Fruit fly (Drosophila melanogaster) whole organism, embryonic: Measurements from ENCODE around the gene TBC1d7.

Experiments
- ATbp ChIP-seq: fragments of 200-800 bp; sonication (Bioruptor generic); optimal IDR thresholded peaks from 2 replicates; lab custom pipeline; 2017; ENCODE audit warnings: missing biosample characterization, mild to moderate bottlenecking, missing genetic modification characterization, missing genetic modification reagents
- Atf3 ChIP-seq: fragments of 200-800 bp; sonication (Bioruptor generic); optimal IDR thresholded peaks from 3 replicates; lab custom pipeline; 2016; ENCODE audit warnings: missing biosample characterization, missing genetic modification characterization
- CG10366 ChIP-seq: fragments of 200-800 bp; sonication (Bioruptor generic); IDR thresholded peaks from 2 replicates; pipeline ENCODE4 v1.3.6; 2022; ENCODE audit warnings: missing biosample characterization, missing genetic modification characterization
- CG11504 ChIP-seq: fragments of 200-800 bp; sonication (Bioruptor generic); optimal IDR thresholded peaks from 3 replicates; lab custom pipeline; 2019; ENCODE audit warnings: missing biosample characterization, mild to moderate bottlenecking, missing genetic modification characterization, moderate library complexity
- CG12071 ChIP-seq: fragments of 200-800 bp; sonication (Bioruptor generic); optimal IDR thresholded peaks from 3 replicates; lab custom pipeline; 2018; ENCODE audit warnings: missing biosample characterization, mild to moderate bottlenecking, missing genetic modification characterization
- CG13424 ChIP-seq: fragments of 200-800 bp; sonication (Bioruptor generic); optimal IDR thresholded peaks from 2 replicates; lab custom pipeline; 2019; ENCODE audit warnings: missing biosample characterization, mild to moderate bottlenecking, missing genetic modification characterization, moderate library complexity
- CG14014 ChIP-seq: fragments of 200-800 bp; sonication (Bioruptor generic); IDR thresholded peaks from 2 replicates; pipeline ENCODE4 v1.3.6; 2022; ENCODE audit warnings: missing biosample characterization, missing genetic modification characterization
- CG15514 ChIP-seq: fragments of 200-800 bp; sonication (Bioruptor generic); optimal IDR thresholded peaks from 3 replicates; lab custom pipeline; 2017; ENCODE audit warnings: missing biosample characterization, missing genetic modification characterization, mild to moderate bottlenecking, moderate library complexity, missing genetic modification reagents
- CG16779 ChIP-seq: fragments of 200-800 bp; sonication (Bioruptor generic); IDR thresholded peaks from 2 replicates; pipeline ENCODE4 v1.3.6; 2022; ENCODE audit warnings: missing biosample characterization, missing genetic modification characterization
- CG17829 ChIP-seq: fragments of 200-800 bp; optimal IDR thresholded peaks from 2 replicates; lab custom pipeline; 2019; ENCODE audit warnings: missing biosample characterization, mild to moderate bottlenecking, missing genetic modification characterization, moderate library complexity
- CG2889 ChIP-seq: fragments of 200-800 bp; sonication (Bioruptor generic); IDR thresholded peaks from 3 replicates; pipeline ENCODE4 v1.3.6; 2022; ENCODE audit warnings: missing biosample characterization, missing genetic modification characterization
- CG31441 ChIP-seq: fragments of 200-800 bp; sonication (Bioruptor generic); IDR thresholded peaks from 2 replicates; pipeline ENCODE4 v1.3.6; 2022; ENCODE audit warnings: missing biosample characterization, missing genetic modification characterization
- CG5180 ChIP-seq: fragments of 200-800 bp; sonication (Bioruptor generic); optimal IDR thresholded peaks from 3 replicates; lab custom pipeline; 2017; ENCODE audit warnings: missing biosample characterization, missing genetic modification characterization, mild to moderate bottlenecking, moderate library complexity, missing genetic modification reagents
- CG7745 ChIP-seq: fragments of 200-800 bp; sonication (Bioruptor generic); optimal IDR thresholded peaks from 2 replicates; lab custom pipeline; 2018; ENCODE audit warnings: missing biosample characterization, mild to moderate bottlenecking, missing genetic modification characterization, moderate library complexity
- CG8089 ChIP-seq: fragments of 200-800 bp; sonication (Bioruptor generic); optimal IDR thresholded peaks from 3 replicates; lab custom pipeline; 2016; ENCODE audit warnings: missing biosample characterization, missing genetic modification characterization
- CG8478 ChIP-seq: fragments of >200 bp; optimal IDR thresholded peaks from 2 replicates; lab custom pipeline; 2018
- D ChIP-seq, 2 experiments: fragments of 200-800 bp in 1 of 2; fragments of >200 bp in 1 of 2; sonication (Bioruptor generic) in 1 of 2; optimal IDR thresholded peaks; 2 replicates in 1 of 2; 3 replicates in 1 of 2; lab custom pipeline; 2017; ENCODE audit warnings: mild to moderate bottlenecking in 1 of 2, missing biosample characterization in 1 of 2, missing genetic modification characterization in 1 of 2, missing genetic modification reagents in 1 of 2
- Ets65A ChIP-seq: fragments of 200-800 bp; sonication (Bioruptor generic); peaks from one replicate; lab custom pipeline; 2016; ENCODE audit warnings: missing biosample characterization, missing genetic modification characterization
- Fer3 ChIP-seq: fragments of 200-800 bp; sonication (Bioruptor generic); optimal IDR thresholded peaks from 2 replicates; lab custom pipeline; 2018; ENCODE audit warnings: missing biosample characterization, mild to moderate bottlenecking, missing genetic modification characterization, moderate library complexity
- GATAe ChIP-seq: fragments of 200-800 bp; sonication (Bioruptor generic); conservative IDR thresholded peaks from 2 replicates; pipeline ENCODE4 v1.3.6; 2022; ENCODE audit warnings: missing biosample characterization, missing genetic modification characterization
- HLH3B ChIP-seq: fragments of 200-800 bp; sonication (Bioruptor generic); IDR thresholded peaks from 2 replicates; pipeline ENCODE4 v1.3.6; 2022; ENCODE audit warnings: missing biosample characterization, missing genetic modification characterization
- NfI ChIP-seq: fragments of 200-800 bp; sonication (Bioruptor generic); optimal IDR thresholded peaks from 3 replicates; lab custom pipeline; 2018; ENCODE audit warnings: missing biosample characterization, mild to moderate bottlenecking, missing genetic modification characterization, moderate library complexity
- PHDP ChIP-seq: fragments of 200-800 bp; sonication (Bioruptor generic); optimal IDR thresholded peaks from 3 replicates; lab custom pipeline; 2018; ENCODE audit warnings: missing biosample characterization, mild to moderate bottlenecking, missing genetic modification characterization, moderate library complexity
- Ptx1 ChIP-seq: fragments of 200-800 bp; sonication (Bioruptor generic); IDR thresholded peaks from 2 replicates; pipeline ENCODE4 v1.3.6; 2022; ENCODE audit warnings: missing biosample characterization, missing genetic modification characterization
- Sry-β ChIP-seq: fragments of 200-800 bp; sonication (Bioruptor generic); optimal IDR thresholded peaks from 2 replicates; lab custom pipeline; 2018; ENCODE audit warnings: missing biosample characterization, mild to moderate bottlenecking, missing genetic modification characterization, moderate library complexity
- Trl ChIP-seq, 3 experiments: fragments of >200 bp in 2 of 3; fragments of 200-800 bp in 1 of 3; sonication (Bioruptor generic) in 1 of 3; optimal IDR thresholded peaks; 2 replicates in 1 of 3; 3 replicates in 2 of 3; lab custom pipeline; 2016 to 2017; ENCODE audit warnings: missing biosample characterization in 1 of 3, missing genetic modification characterization in 1 of 3
- az2 ChIP-seq: fragments of 200-800 bp; sonication (Bioruptor generic); optimal IDR thresholded peaks from 3 replicates; lab custom pipeline; 2016; ENCODE audit warnings: missing biosample characterization, missing genetic modification characterization
- dm ChIP-seq: fragments of 200-800 bp; sonication (Bioruptor generic); optimal IDR thresholded peaks from 3 replicates; lab custom pipeline; 2016; ENCODE audit warnings: missing biosample characterization, missing genetic modification characterization
- ems ChIP-seq: fragments of 200-800 bp; sonication (Bioruptor generic); optimal IDR thresholded peaks from 3 replicates; lab custom pipeline; 2016; ENCODE audit warnings: missing biosample characterization, missing genetic modification characterization
- gcm2 ChIP-seq: fragments of 200-800 bp; sonication (Bioruptor generic); optimal IDR thresholded peaks from 2 replicates; lab custom pipeline; 2016; ENCODE audit warnings: missing biosample characterization, missing genetic modification characterization
- ham ChIP-seq: fragments of 200-800 bp; sonication (Bioruptor generic); IDR thresholded peaks from 2 replicates; pipeline ENCODE4 v1.3.6; 2022; ENCODE audit warnings: missing biosample characterization, missing genetic modification characterization
- lmd ChIP-seq: fragments of 200-800 bp; sonication (Bioruptor generic); IDR thresholded peaks from 2 replicates; pipeline ENCODE4 v1.3.6; 2022; ENCODE audit warnings: missing biosample characterization, missing genetic modification characterization
- nmo ChIP-seq: fragments of 200-800 bp; sonication (Bioruptor generic); optimal IDR thresholded peaks from 2 replicates; lab custom pipeline; 2018; ENCODE audit warnings: missing biosample characterization, mild to moderate bottlenecking, missing genetic modification characterization, moderate library complexity
- peb ChIP-seq: fragments of 200-800 bp; sonication (Bioruptor generic); IDR thresholded peaks from 2 replicates; pipeline ENCODE4 v1.3.6; 2022; ENCODE audit warnings: missing biosample characterization, missing genetic modification characterization
- phol ChIP-seq: fragments of 200-800 bp; sonication (Bioruptor generic); optimal IDR thresholded peaks from 3 replicates; lab custom pipeline; 2018; ENCODE audit warnings: missing biosample characterization, mild to moderate bottlenecking, missing genetic modification characterization, moderate library complexity
- schlank ChIP-seq: fragments of 200-800 bp; sonication (Bioruptor generic); optimal IDR thresholded peaks from 2 replicates; lab custom pipeline; 2018; ENCODE audit warnings: missing biosample characterization, mild to moderate bottlenecking, missing genetic modification characterization
- sens ChIP-seq: fragments of 200-800 bp; sonication (Bioruptor generic); peaks from one replicate; lab custom pipeline; 2016; ENCODE audit warnings: missing biosample characterization, missing genetic modification characterization
- sim ChIP-seq: fragments of 200-800 bp; sonication (Bioruptor generic); IDR thresholded peaks from 2 replicates; pipeline ENCODE4 v1.3.6; 2022; ENCODE audit warnings: missing biosample characterization, missing genetic modification characterization
- sisA ChIP-seq: fragments of 200-800 bp; sonication (Bioruptor generic); IDR thresholded peaks from 2 replicates; pipeline ENCODE4 v1.3.6; 2022; ENCODE audit warnings: missing biosample characterization, missing genetic modification characterization
- slou ChIP-seq: fragments of 200-800 bp; sonication (Bioruptor generic); optimal IDR thresholded peaks from 3 replicates; lab custom pipeline; 2016; ENCODE audit warnings: missing biosample characterization, missing genetic modification characterization
- sna ChIP-seq: fragments of 200-800 bp; sonication (Bioruptor generic); IDR thresholded peaks from 2 replicates; pipeline ENCODE4 v1.3.6; 2022; ENCODE audit warnings: missing biosample characterization, missing genetic modification characterization; ENCODE audit not compliant: partially characterized antibody
- ttk ChIP-seq: fragments of 200-800 bp; sonication (Bioruptor generic); IDR thresholded peaks from 2 replicates; pipeline ENCODE4 v2.1.2; 2022; ENCODE audit warnings: missing biosample characterization, missing genetic modification characterization
- usp ChIP-seq: fragments of >200 bp; optimal IDR thresholded peaks from 2 replicates; lab custom pipeline; 2017; ENCODE audit warnings: missing biosample characterization, missing genetic modification characterization
- wor ChIP-seq: fragments of 200-800 bp; sonication (Bioruptor generic); IDR thresholded peaks from 2 replicates; pipeline ENCODE4 v1.3.6; 2022; ENCODE audit warnings: missing biosample characterization, missing genetic modification characterization

The TBC1d7 gene

DNA sequence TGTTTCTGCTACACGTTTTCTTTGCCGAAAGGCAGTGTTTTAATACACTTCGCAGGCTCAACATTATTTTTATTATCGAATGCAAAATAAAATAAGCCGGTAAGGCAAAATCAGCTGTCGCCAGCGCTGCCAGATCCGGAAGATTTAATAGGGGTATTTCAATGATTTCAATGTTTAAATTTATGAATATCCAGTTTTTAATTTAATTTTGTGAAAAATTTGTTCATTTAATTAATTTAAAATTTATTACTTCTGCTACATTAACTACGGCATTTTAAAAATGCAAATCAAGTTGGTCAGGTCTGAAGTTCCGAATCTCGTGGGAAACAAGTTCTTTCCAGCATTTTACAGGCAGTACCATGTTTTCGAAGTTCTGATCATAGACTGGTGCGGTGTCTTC lies 12.7 kb upstream of the TBC1d7 start, which contains the start of gene Slimp (continued):
- TF ChIP-seq nmo (GFP tag; lab: Kevin White, UChicago), result peak; percentile 25

DNA sequence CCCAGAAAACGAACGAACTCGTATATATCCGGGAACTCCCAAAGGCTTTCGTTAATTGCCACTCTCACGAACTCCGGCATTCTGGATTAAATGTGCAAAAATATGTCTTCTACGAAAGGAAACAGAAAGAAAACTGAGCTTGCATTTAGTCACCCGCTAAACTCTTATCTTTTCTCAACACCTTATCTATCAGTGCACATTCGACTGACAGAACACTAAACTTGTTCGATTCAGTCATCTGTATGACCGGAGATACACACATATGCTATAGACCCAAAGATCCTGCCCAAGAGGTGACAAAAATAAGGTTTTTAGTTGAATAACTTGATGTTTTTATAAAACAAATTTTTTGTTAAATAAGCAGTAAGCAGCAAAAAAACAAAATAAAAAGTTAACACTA lies 11.4 kb upstream of the TBC1d7 start, which contains the start of gene p38c:
TSS of gene p38c (minus strand) at position 101 of the 400 bp plus-strand sequence.
- TF ChIP-seq HLH3B (GFP tag; lab: Robert Waterston, UW) (no peak), CG2889 (GFP tag; lab: Robert Waterston, UW) (no peak), CG5180 (peak; percentile 71)

DNA sequence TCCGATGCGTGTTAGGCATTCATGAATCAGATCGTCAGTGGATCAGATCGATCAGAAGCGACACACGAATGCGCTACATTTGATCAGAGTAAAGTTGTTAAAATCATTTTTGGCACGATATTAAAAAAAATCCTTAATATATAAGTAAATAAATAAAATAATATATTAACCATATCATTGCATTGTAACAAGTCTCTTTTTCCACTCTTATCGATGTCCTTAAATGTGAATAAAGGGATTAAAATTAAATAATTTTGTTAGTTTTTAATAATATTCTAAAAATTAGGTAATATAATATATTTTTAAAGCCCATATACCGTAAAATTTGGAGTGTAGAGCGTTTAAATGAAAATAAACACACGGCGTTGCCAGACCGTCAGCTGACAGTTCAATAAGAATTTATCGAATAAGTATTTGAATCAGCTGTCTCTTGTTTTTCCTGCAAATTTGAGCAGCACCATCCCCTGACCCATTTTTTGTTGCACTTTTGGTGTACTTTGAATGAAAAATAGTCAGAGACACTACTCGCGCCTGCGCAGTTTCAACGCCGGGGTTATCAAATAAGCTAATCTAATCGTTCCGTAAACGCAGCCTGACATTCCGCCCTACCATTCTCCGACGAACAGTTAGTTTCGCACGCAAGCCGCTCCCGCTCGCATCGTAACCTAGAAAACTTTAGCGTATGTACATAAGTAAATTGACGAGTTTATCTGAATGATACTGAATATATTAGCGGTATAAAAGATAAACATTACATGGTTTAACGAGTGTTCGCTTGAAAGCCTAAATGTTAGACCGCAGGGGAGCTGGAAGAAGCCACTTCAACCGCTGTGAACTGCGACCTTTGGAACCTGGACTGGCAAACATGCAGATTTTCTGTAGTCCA lies 9.4 kb upstream of the TBC1d7 start, which contains the start of the genes p38a and CG6178:
TSS of gene p38a (minus strand) at position 398 of the 886 bp plus-strand sequence.
TSS of gene CG6178 (plus strand) at position 424 of the 886 bp plus-strand sequence.
- TF ChIP-seq ems (GFP tag; lab: Kevin White, UChicago) (peak; percentile 36), CG11504 (tag; lab: Kevin White, UChicago) (peak; percentile 98), usp (GFP tag; lab: Kevin White, UChicago) (no peak), Ets65A (GFP tag; lab: Kevin White, UChicago) (peak; percentile 94), sisA (GFP tag; lab: Robert Waterston, UW) (peak; percentile 97), sens (GFP tag; lab: Kevin White, UChicago) (peak; percentile 82), slou (GFP tag; lab: Kevin White, UChicago) (peak; percentile 82), CG16779 (GFP tag; lab: Robert Waterston, UW) (peak; percentile 79), Atf3 (GFP tag; lab: Kevin White, UChicago) (peak; percentile 26), peb (peak; percentile 87), CG17829 (tag; lab: Kevin White, UChicago) (peak; percentile 98), PHDP (peak; percentile 98), Ptx1 (GFP tag; lab: Robert Waterston, UW) (peak; percentile 99), ATbp (GFP tag; lab: Kevin White, UChicago) (peak; percentile 93), CG2889 (GFP tag; lab: Robert Waterston, UW) (peak; percentile 94), CG31441 (GFP tag; lab: Robert Waterston, UW) (peak; percentile 99), CG8478 (no peak), CG13424 (tag; lab: Kevin White, UChicago) (peak; percentile 99), CG7745 (tag; lab: Kevin White, UChicago) (peak; percentile 35), CG8089 (no peak), D (optimal IDR thresholded peaks at IDR 0.05; lab: Kevin White, UChicago) (no peak), D (GFP tag; optimal IDR thresholded peaks at IDR 0.05; lab: Kevin White, UChicago) (peak; percentile 95), sim (GFP tag; lab: Robert Waterston, UW) (peak; percentile 89), CG12071 (peak; percentile 85), az2 (GFP tag; lab: Kevin White, UChicago) (peak; percentile 93), NfI (GFP tag; lab: Kevin White, UChicago) (peak; percentile 98), CG15514 (GFP tag; lab: Kevin White, UChicago) (peak; percentile 89), schlank (tag; lab: Kevin White, UChicago) (peak; percentile 85), ttk (peak; percentile 95), Sry-β (peak; percentile 54), ham (GFP tag; lab: Robert Waterston, UW) (peak; percentile 90), gcm2 (GFP tag; lab: Kevin White, UChicago) (no peak), Trl (optimal IDR thresholded peaks at IDR 0.05; lab: Kevin White, UChicago) (no peak), Trl (GFP tag; optimal IDR thresholded peaks at IDR 0.05; lab: Kevin White, UChicago) (peak; percentile 15), GATAe (peak; percentile 89), CG14014 (GFP tag; lab: Robert Waterston, UW) (peak; percentile 97), dm (GFP tag; lab: Kevin White, UChicago) (no peak), Fer3 (tag; lab: Kevin White, UChicago) (peak; percentile 98), phol (peak; percentile 98), wor (GFP tag; lab: Robert Waterston, UW) (peak; percentile 96), CG10366 (GFP tag; lab: Robert Waterston, UW) (peak; percentile 96), lmd (GFP tag; lab: Robert Waterston, UW) (peak; percentile 98), sna (GFP tag; lab: Robert Waterston, UW) (no peak)
